Worm (Caenorhabditis elegans) whole organism, early embryonic: Measurements from ENCODE around the gene C44B7.5.

Experiments used
- B0310.2 ChIP-seq: sonication (generic microtip); optimal IDR thresholded peaks from 2 replicates; lab custom pipeline; 2016; ENCODE audit warnings: mild to moderate bottlenecking, missing genetic modification characterization, missing compliant biosample characterization
- F13C5.2 ChIP-seq: sonication (generic microtip); optimal IDR thresholded peaks from 2 replicates; lab custom pipeline; 2017; ENCODE audit warnings: mild to moderate bottlenecking, missing genetic modification characterization, inconsistent platforms, missing compliant biosample characterization
- ama-1 ChIP-seq: fragments of 150-350 bp; optimal IDR thresholded peaks from 2 replicates; lab custom pipeline; 2014
- pes-1 ChIP-seq: fragments of 200-800 bp; sonication (Bioruptor generic); IDR thresholded peaks from 2 replicates; pipeline ENCODE4 v1.3.6; 2022; ENCODE audit warnings: missing genetic modification reagents, missing genetic modification characterization, missing compliant biosample characterization
- sea-1 ChIP-seq: fragments of 200-800 bp; sonication (Bioruptor generic); conservative IDR thresholded peaks from 2 replicates; pipeline ENCODE4 v1.3.6; 2022; ENCODE audit warnings: missing genetic modification characterization, missing compliant biosample characterization
- tbx-11 ChIP-seq: fragments of 200-800 bp; sonication (Bioruptor generic); IDR thresholded peaks from 2 replicates; pipeline ENCODE4 v1.3.6; 2022; ENCODE audit warnings: missing genetic modification characterization, missing compliant biosample characterization
- tbx-37 ChIP-seq: fragments of 200-800 bp; sonication (Bioruptor generic); conservative IDR thresholded peaks from 2 replicates; pipeline ENCODE4 v1.3.6; 2022; ENCODE audit warnings: missing genetic modification reagents, missing genetic modification characterization, missing compliant biosample characterization

- TF ChIP-seq pes-1 (GFP tag; lab: Robert Waterston, UW) (no peak), sea-1 (GFP tag; lab: Robert Waterston, UW) (no peak), ama-1 (lab: Kevin White, UChicago) (no peak), tbx-11 (GFP tag; lab: Robert Waterston, UW) (no peak), B0310.2 (no peak), tbx-37 (GFP tag; lab: Robert Waterston, UW) (no peak), F13C5.2 (tag; lab: Kevin White, UChicago) (no peak)
These were observed 46.5 kb upstream of the C44B7.5 start, which contains the start of gene B0252.5 for ce11 chrII:6918862-6919261.
